Fruit fly (Drosophila melanogaster) S2 (cell line): ENCODE data around the gene Rpn13R.

Experiments used
- CG8478 ChIP-seq: fragments of >200 bp; optimal IDR thresholded peaks from 2 replicates; lab custom pipeline; 2018
- CTCF ChIP-seq, 2 experiments: fragments of >200 bp; optimal IDR thresholded peaks; 2 replicates each; lab custom pipeline; 2018

DNA sequence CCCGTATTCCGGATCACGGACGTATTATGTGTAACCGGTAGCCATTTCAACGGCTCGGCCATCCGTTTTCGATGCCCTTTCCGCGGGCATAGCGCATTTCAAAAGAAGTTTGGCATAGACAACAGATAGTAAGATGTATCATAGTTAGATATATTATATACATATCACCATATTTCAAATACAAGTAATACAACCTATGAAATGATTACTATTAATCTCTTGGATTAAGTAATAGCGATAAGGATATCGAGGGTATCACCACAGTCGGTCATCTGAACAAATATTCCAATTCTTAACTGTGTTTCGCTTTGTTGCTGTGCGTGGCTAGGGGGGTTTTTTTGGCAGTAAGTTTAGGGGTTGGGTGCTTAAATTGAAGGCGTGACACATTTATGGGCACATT lies 36.1 kb upstream of the Rpn13R start:
- TF ChIP-seq CG8478 (lab: Kevin White, UChicago), result no peak
- no peak for TF ChIP-seq CTCF (optimal IDR thresholded peaks at IDR 0.05; lab: Kevin White, UChicago)
